Fruit fly (Drosophila melanogaster) whole organism, prepupa: ENCODE measurements around the gene ro.
A peak's percentile ranks its signal among the peaks of the same experiment; 100 is the strongest.

ENCODE experiments used
- Blimp-1 ChIP-seq: fragments of 200-800 bp; sonication (Bioruptor generic); optimal IDR thresholded peaks from 3 replicates; lab custom pipeline; 2017; ENCODE audit warnings: missing biosample characterization, missing genetic modification characterization, mild to moderate bottlenecking, moderate library complexity, missing genetic modification reagents
- CG11294 ChIP-seq: fragments of 200-800 bp; sonication (Bioruptor generic); IDR thresholded peaks from 2 replicates; pipeline ENCODE4 v1.3.6; 2022; ENCODE audit warnings: missing biosample characterization, missing genetic modification characterization
- CG11902 ChIP-seq: fragments of 200-800 bp; sonication (Bioruptor generic); optimal IDR thresholded peaks from 3 replicates; lab custom pipeline; 2016; ENCODE audit warnings: missing biosample characterization, missing genetic modification characterization
- CG31627 ChIP-seq: fragments of 200-800 bp; sonication (Bioruptor generic); optimal IDR thresholded peaks from 3 replicates; lab custom pipeline; 2016; ENCODE audit warnings: missing biosample characterization, missing genetic modification characterization
- CG4318 ChIP-seq: fragments of 200-800 bp; sonication (Bioruptor generic); optimal IDR thresholded peaks from 3 replicates; lab custom pipeline; 2017; ENCODE audit warnings: missing biosample characterization, mild to moderate bottlenecking, missing genetic modification characterization
- CG6276 ChIP-seq: fragments of 200-800 bp; sonication (Bioruptor generic); optimal IDR thresholded peaks from 2 replicates; lab custom pipeline; 2017; ENCODE audit warnings: missing biosample characterization, mild to moderate bottlenecking, missing genetic modification characterization
- CG6808 ChIP-seq: fragments of 200-800 bp; sonication (Bioruptor generic); optimal IDR thresholded peaks from 3 replicates; lab custom pipeline; 2017; ENCODE audit warnings: missing biosample characterization, missing genetic modification characterization, mild to moderate bottlenecking, moderate library complexity, missing genetic modification reagents
- CG8319 ChIP-seq: fragments of 200-800 bp; sonication (Bioruptor generic); optimal IDR thresholded peaks from 3 replicates; lab custom pipeline; 2016; ENCODE audit warnings: missing biosample characterization, missing genetic modification characterization
- CG8632 ChIP-seq: fragments of 200-800 bp; sonication (Bioruptor generic); optimal IDR thresholded peaks from 3 replicates; lab custom pipeline; 2016; ENCODE audit warnings: missing biosample characterization, missing genetic modification characterization
- CG9139 ChIP-seq: fragments of 200-800 bp; sonication (Bioruptor generic); optimal IDR thresholded peaks from 3 replicates; lab custom pipeline; 2017; ENCODE audit warnings: missing biosample characterization, mild to moderate bottlenecking, missing genetic modification characterization
- Eip93F ChIP-seq: fragments of 200-800 bp; sonication (Bioruptor generic); optimal IDR thresholded peaks from 2 replicates; lab custom pipeline; 2016; ENCODE audit warnings: missing biosample characterization, mild to moderate bottlenecking, missing genetic modification characterization
- Ets96B ChIP-seq: fragments of 200-800 bp; optimal IDR thresholded peaks from 2 replicates; lab custom pipeline; 2019; ENCODE audit warnings: missing biosample characterization, mild to moderate bottlenecking, missing genetic modification characterization, moderate library complexity
- dac ChIP-seq: fragments of 200-800 bp; sonication (Bioruptor generic); optimal IDR thresholded peaks from 2 replicates; lab custom pipeline; 2017; ENCODE audit warnings: missing biosample characterization, mild to moderate bottlenecking, missing genetic modification characterization
- dsx ChIP-seq: fragments of 200-800 bp; optimal IDR thresholded peaks from 3 replicates; lab custom pipeline; 2019; ENCODE audit warnings: missing biosample characterization, mild to moderate bottlenecking, missing genetic modification characterization, moderate library complexity; ENCODE audit not compliant: poor library complexity, severe bottlenecking
- fd85E ChIP-seq: fragments of 200-800 bp; sonication (Bioruptor generic); optimal IDR thresholded peaks from 3 replicates; lab custom pipeline; 2016; ENCODE audit warnings: missing biosample characterization, missing genetic modification characterization
- fkh ChIP-seq: fragments of 200-800 bp; sonication (Bioruptor generic); optimal IDR thresholded peaks from 3 replicates; lab custom pipeline; 2017; ENCODE audit warnings: missing biosample characterization, mild to moderate bottlenecking, missing genetic modification characterization, moderate library complexity
- net ChIP-seq: fragments of 200-800 bp; sonication (Bioruptor generic); optimal IDR thresholded peaks from 3 replicates; lab custom pipeline; 2016; ENCODE audit warnings: missing biosample characterization, missing genetic modification characterization
- pdm3 ChIP-seq: fragments of 200-800 bp; sonication (Bioruptor generic); optimal IDR thresholded peaks from 3 replicates; lab custom pipeline; 2016; ENCODE audit warnings: missing biosample characterization, missing genetic modification characterization
- salr ChIP-seq, 2 experiments: fragments of 200-800 bp; sonication (Bioruptor generic); optimal IDR thresholded peaks; 3 replicates each; lab custom pipeline; 2016 to 2018; ENCODE audit warnings: missing biosample characterization in 2 of 2, missing genetic modification characterization in 2 of 2, mild to moderate bottlenecking in 1 of 2
- ss ChIP-seq, 2 experiments: fragments of 200-800 bp; sonication (Bioruptor generic); optimal IDR thresholded peaks; 2 replicates in 1 of 2; 3 replicates in 1 of 2; lab custom pipeline; 2017 to 2018; ENCODE audit warnings: mild to moderate bottlenecking in 2 of 2, missing biosample characterization in 2 of 2, missing genetic modification characterization in 2 of 2, moderate library complexity in 1 of 2
- svp ChIP-seq: fragments of 200-800 bp; sonication (Bioruptor generic); peaks from one replicate; lab custom pipeline; 2016; ENCODE audit warnings: missing biosample characterization, missing genetic modification characterization
- topi ChIP-seq: fragments of 200-800 bp; sonication (Bioruptor generic); optimal IDR thresholded peaks from 3 replicates; lab custom pipeline; 2016; ENCODE audit warnings: missing biosample characterization, missing genetic modification characterization

ro gene

DNA sequence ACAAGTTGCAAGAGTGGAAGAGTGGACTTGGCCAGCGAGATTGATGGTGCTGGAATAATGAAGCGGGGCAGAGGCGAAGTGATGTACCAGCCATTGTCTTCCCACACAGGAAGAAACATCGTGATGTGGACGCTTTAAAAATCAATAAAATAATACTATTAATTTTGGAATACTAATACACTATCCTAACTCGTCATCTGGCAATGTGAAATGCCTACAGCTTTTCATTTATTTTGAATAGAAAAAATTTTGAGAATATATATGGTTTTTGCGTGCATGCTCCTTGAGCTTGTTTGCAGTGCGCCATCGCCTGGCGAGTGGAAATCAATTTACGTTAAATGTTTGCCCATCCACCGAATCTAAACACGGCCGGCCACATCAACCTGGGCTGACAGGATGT, 49.1 kb downstream of the ro start (continued):
- TF ChIP-seq fkh (no peak), ss (GFP tag; optimal IDR thresholded peaks at IDR 0.05; lab: Kevin White, UChicago) (peak in 1 of 2 experiments; percentile 32), CG8632 (GFP tag; lab: Kevin White, UChicago) (peak; percentile 29), fd85E (GFP tag; lab: Kevin White, UChicago) (no peak), CG9139 (peak; percentile 18), net (GFP tag; lab: Kevin White, UChicago) (peak; percentile 39), pdm3 (GFP tag; lab: Kevin White, UChicago) (peak; percentile 62), CG11902 (GFP tag; lab: Kevin White, UChicago) (no peak), salr (GFP tag; optimal IDR thresholded peaks at IDR 0.05; lab: Kevin White, UChicago) (peak in 1 of 2 experiments; percentile 47), CG4318 (GFP tag; lab: Kevin White, UChicago) (peak; percentile 52), Ets96B (tag; lab: Kevin White, UChicago) (peak; percentile 78), CG6276 (GFP tag; lab: Kevin White, UChicago) (peak; percentile 22), CG31627 (GFP tag; lab: Kevin White, UChicago) (no peak), CG11294 (GFP tag; lab: Robert Waterston, UW) (no peak), CG8319 (GFP tag; lab: Kevin White, UChicago) (peak; percentile 7), dsx (GFP tag; lab: Kevin White, UChicago) (peak; percentile 34), svp (peak; percentile 39), Eip93F (GFP tag; lab: Kevin White, UChicago) (no peak), dac (GFP tag; lab: Kevin White, UChicago) (peak; percentile 36), CG6808 (peak; percentile 51), topi (GFP tag; lab: Kevin White, UChicago) (peak; percentile 3), Blimp-1 (GFP tag; lab: Kevin White, UChicago) (no peak)
